Fruit fly (Drosophila melanogaster): ENCODE measurements around the gene CCT1.

The CCT1 gene

dm6 chr3R:22503630-22504029 is 12.4 kb upstream of the CCT1 start (continued):
- TF ChIP-seq cg (GFP tag; optimal IDR thresholded peaks at IDR 0.05) (no peak), CG12391 (tag; optimal IDR thresholded peaks at IDR 0.05) (no peak), NFAT (GFP tag; IDR thresholded peaks at IDR 0.05) (no peak), gsb (GFP tag; IDR thresholded peaks at IDR 0.05) (no peak), ro (GFP tag; IDR thresholded peaks at IDR 0.05) (no peak), Max (GFP tag; optimal IDR thresholded peaks at IDR 0.05) (no peak), run (tag; optimal IDR thresholded peaks at IDR 0.05) (no peak), ac (GFP tag; optimal IDR thresholded peaks at IDR 0.05) (no peak), Xbp1 (GFP tag; optimal IDR thresholded peaks at IDR 0.05) (no peak), ken (GFP tag; IDR thresholded peaks at IDR 0.05) (no peak), CG31388 (GFP tag; optimal IDR thresholded peaks at IDR 0.05) (no peak), CG4730 (GFP tag; IDR thresholded peaks at IDR 0.05) (0 out of 2 replicates have a peak, but pooled peaks have one; percentile 21), CG17186 (GFP tag; optimal IDR thresholded peaks at IDR 0.05) (no peak), D19A (tag; optimal IDR thresholded peaks at IDR 0.05) (no peak), sob (GFP tag; IDR thresholded peaks at IDR 0.05) (peak; percentile 49; the same call in 1 of the 2 replicates), Med (GFP tag) (peak; percentile 72), CG2116 (GFP tag; optimal IDR thresholded peaks at IDR 0.05) (no peak), zen (tag; optimal IDR thresholded peaks at IDR 0.05) (no peak), Ets65A (GFP tag) (no peak), mirr (GFP tag; optimal IDR thresholded peaks at IDR 0.05) (no peak), CG7357 (GFP tag; IDR thresholded peaks at IDR 0.05) (no peak), CG14710 (tag; optimal IDR thresholded peaks at IDR 0.05) (no peak), eve (GFP tag; optimal IDR thresholded peaks at IDR 0.05) (no peak), HLHmδ (GFP tag; optimal IDR thresholded peaks at IDR 0.05) (no peak), CG1603 (tag; optimal IDR thresholded peaks at IDR 0.05) (no peak), vfl (GFP tag; optimal IDR thresholded peaks at IDR 0.05) (no peak), jumu (GFP tag; optimal IDR thresholded peaks at IDR 0.05) (no peak), CG12155 (GFP tag; optimal IDR thresholded peaks at IDR 0.05) (no peak), CG15601 (tag; optimal IDR thresholded peaks at IDR 0.05) (no peak), ci (GFP tag; IDR thresholded peaks at IDR 0.05) (no peak), CG11093 (GFP tag; IDR thresholded peaks at IDR 0.05) (no peak), CG7745 (tag; optimal IDR thresholded peaks at IDR 0.05) (no peak), ERR (GFP tag; optimal IDR thresholded peaks at IDR 0.05) (no peak), CG3995 (GFP tag; optimal IDR thresholded peaks at IDR 0.05) (no peak), BEAF-32 (GFP tag; optimal IDR thresholded peaks at IDR 0.05) (no peak), CG34224 (GFP tag; IDR thresholded peaks at IDR 0.05; ENCODE audit: partially characterized antibody) (no peak), tgo (GFP tag; IDR thresholded peaks at IDR 0.05) (no peak), pum (GFP tag; optimal IDR thresholded peaks at IDR 0.05) (no peak), CG34376 (GFP tag; optimal IDR thresholded peaks at IDR 0.05) (no peak), z (GFP tag; IDR thresholded peaks at IDR 0.05) (no peak), Dbx (GFP tag; IDR thresholded peaks at IDR 0.05) (no peak), NC2β (GFP tag; optimal IDR thresholded peaks at IDR 0.05) (no peak), eyg (GFP tag; optimal IDR thresholded peaks at IDR 0.05) (no peak), gce (GFP tag; IDR thresholded peaks at IDR 0.05) (no peak), Lpt (GFP tag; optimal IDR thresholded peaks at IDR 0.05) (no peak), grn (GFP tag; optimal IDR thresholded peaks at IDR 0.05) (no peak), CG14050 (GFP tag; IDR thresholded peaks at IDR 0.05) (no peak), Kr (GFP tag; optimal IDR thresholded peaks at IDR 0.05) (no peak), HmgD (GFP tag; optimal IDR thresholded peaks at IDR 0.05) (no peak), ranshi (GFP tag; IDR thresholded peaks at IDR 0.05) (no peak), CG9876 (GFP tag; optimal IDR thresholded peaks at IDR 0.05) (no peak), CG9437 (GFP tag; optimal IDR thresholded peaks at IDR 0.05) (no peak), crc (GFP tag; optimal IDR thresholded peaks at IDR 0.05) (no peak)
